Fruit fly (Drosophila melanogaster): ENCODE measurements around the gene Mur18B.

dm6 chrX:19238613-19239012, 25.6 kb downstream of the Mur18B start:
- no peak for TF ChIP-seq Abd-B (GFP tag; optimal IDR thresholded peaks at IDR 0.05)
- no peak for TF ChIP-seq Jra (GFP tag; optimal IDR thresholded peaks at IDR 0.05)
- TF ChIP-seq dmrt93B (GFP tag; optimal IDR thresholded peaks at IDR 0.05) = no peak
- no peak for TF ChIP-seq Hnf4 (GFP tag; optimal IDR thresholded peaks at IDR 0.05)
- no peak for TF ChIP-seq psq (GFP tag; optimal IDR thresholded peaks at IDR 0.05)
- no peak for TF ChIP-seq br (GFP tag; optimal IDR thresholded peaks at IDR 0.05)
- TF ChIP-seq HLH106 (tag; optimal IDR thresholded peaks at IDR 0.05) = no peak
- TF ChIP-seq OdsH (GFP tag; optimal IDR thresholded peaks at IDR 0.05) = no peak
- TF ChIP-seq tai (GFP tag; optimal IDR thresholded peaks at IDR 0.05) = no peak
- TF ChIP-seq h (GFP tag; optimal IDR thresholded peaks at IDR 0.05) = no peak
- TF ChIP-seq lola (GFP tag; optimal IDR thresholded peaks at IDR 0.05) = no peak

Data from whole organism, wandering third instar larva.